Worm (Caenorhabditis elegans): ENCODE measurements around the gene B0491.6.

DNA sequence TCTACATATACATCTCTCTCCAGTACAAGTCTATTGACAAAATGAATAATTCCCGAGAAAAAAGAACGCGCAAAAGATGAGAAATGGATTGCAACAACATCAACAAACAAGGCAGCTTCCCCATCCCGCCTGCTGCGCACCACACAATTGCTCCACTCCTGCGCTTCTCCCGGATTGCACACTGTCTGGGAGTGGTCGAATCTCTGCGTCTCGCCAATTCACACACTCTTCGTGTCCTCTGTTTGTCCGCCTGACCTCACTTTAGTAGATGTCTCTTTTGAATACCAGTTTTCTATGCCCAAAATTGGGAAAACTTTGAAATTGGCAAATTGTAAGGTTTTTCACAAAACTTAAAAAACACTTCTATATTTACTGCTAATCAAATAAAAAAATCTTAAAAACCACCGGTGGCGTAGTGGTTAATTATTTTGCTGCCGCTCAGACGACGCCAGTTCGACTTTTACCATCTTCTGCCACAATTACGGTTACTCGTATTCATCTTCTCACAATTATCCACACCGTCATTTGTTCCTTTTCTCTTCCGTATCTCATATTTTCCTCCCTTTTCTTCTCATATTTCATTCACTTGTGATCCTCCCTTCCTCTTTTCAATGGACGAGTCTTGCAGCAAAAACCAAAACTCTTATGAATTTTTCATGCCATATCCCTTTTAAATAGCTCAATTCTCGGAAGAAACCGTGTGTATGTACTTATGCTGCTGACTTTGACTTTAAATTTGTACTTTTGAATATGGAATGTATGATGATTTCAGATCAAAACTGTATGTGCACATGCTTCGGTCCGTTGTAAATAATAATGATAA, 42.3 kb downstream of the B0491.6 start, which contains the start of gene rsf-1:
- TF ChIP-seq lin-11 (tag; optimal IDR thresholded peaks at IDR 0.05) (no peak), rnt-1 (tag; optimal IDR thresholded peaks at IDR 0.05) (no peak), ceh-34 (tag; optimal IDR thresholded peaks at IDR 0.05) (peak; percentile 52), ceh-30 (tag; optimal IDR thresholded peaks at IDR 0.05) (no peak), ceh-9 (tag; optimal IDR thresholded peaks at IDR 0.05) (no peak), unc-55 (GFP tag; optimal IDR thresholded peaks at IDR 0.05) (no peak), eyg-1 (tag; optimal IDR thresholded peaks at IDR 0.05) (no peak)
